Worm (Caenorhabditis elegans): ENCODE results near the gene srbc-61.
"Not testable (repeated sequence)": the region's sequence is repeated elsewhere in the genome, so short reads cannot be mapped to it uniquely, and the experiment has no call there.

srbc-61 gene

ce11 chrV:17456197-17456596, 20.4 kb upstream of the srbc-61 start, which contains the start of gene srh-203:
Gene srh-203, minus strand, starts transcription at chrV:17456297.
- not testable (repeated sequence) for TF ChIP-seq unc-30 (tag; optimal IDR thresholded peaks at IDR 0.05); rnt-1 (tag; optimal IDR thresholded peaks at IDR 0.05); alr-1 (tag; optimal IDR thresholded peaks at IDR 0.05; ENCODE audit: borderline replicate concordance)

ce11 chrV:17458069-17458468, 18.5 kb upstream of the srbc-61 start, which contains the start of gene str-200:
Gene str-200, minus strand, starts transcription at chrV:17458169.
- TF ChIP-seq fos-1 (tag; optimal IDR thresholded peaks at IDR 0.05) (no peak), nhr-90 (tag; optimal IDR thresholded peaks at IDR 0.05; ENCODE audit: poor library complexity) (no peak), nhr-11 (tag; optimal IDR thresholded peaks at IDR 0.05) (no peak), pqm-1 (tag; optimal IDR thresholded peaks at IDR 0.05) (no peak), C34B4.2 (tag; optimal IDR thresholded peaks at IDR 0.05) (no peak), ets-5 (GFP tag; IDR thresholded peaks at IDR 0.05) (no peak), alr-1 (tag; optimal IDR thresholded peaks at IDR 0.05; ENCODE audit: borderline replicate concordance) (no peak), aly-2 (tag; optimal IDR thresholded peaks at IDR 0.05) (no peak), unc-98 (GFP tag; IDR thresholded peaks at IDR 0.05) (no peak), ceh-82 (tag; optimal IDR thresholded peaks at IDR 0.05) (no peak), grh-1 (GFP tag; IDR thresholded peaks at IDR 0.05) (no peak), irx-1 (tag; optimal IDR thresholded peaks at IDR 0.05) (no peak), C16A3.4 (tag; optimal IDR thresholded peaks at IDR 0.05) (no peak), rnt-1 (tag; optimal IDR thresholded peaks at IDR 0.05) (no peak), zip-4 (GFP tag; optimal IDR thresholded peaks at IDR 0.05) (no peak), unc-130 (tag; optimal IDR thresholded peaks at IDR 0.05) (no peak), hlh-17 (GFP tag; optimal IDR thresholded peaks at IDR 0.05; ENCODE audit: borderline replicate concordance) (no peak), ces-1 (GFP tag; optimal IDR thresholded peaks at IDR 0.05) (no peak)

ce11 chrV:17460061-17460460, 16.5 kb upstream of the srbc-61 start, which contains the start of gene srz-48:
Gene srz-48, minus strand, starts transcription at chrV:17460161.
- TF ChIP-seq nhr-71 (tag; optimal IDR thresholded peaks at IDR 0.05) (no peak), efl-3 (GFP tag; optimal IDR thresholded peaks at IDR 0.05) (no peak), hlh-17 (GFP tag; optimal IDR thresholded peaks at IDR 0.05; ENCODE audit: borderline replicate concordance) (no peak), lin-15B (tag; optimal IDR thresholded peaks at IDR 0.05) (no peak), tlp-1 (tag; optimal IDR thresholded peaks at IDR 0.05) (no peak), ceh-90 (tag; optimal IDR thresholded peaks at IDR 0.05) (no peak), pqm-1 (tag; optimal IDR thresholded peaks at IDR 0.05) (no peak), egl-13 (tag; optimal IDR thresholded peaks at IDR 0.05) (no peak), zip-4 (GFP tag; optimal IDR thresholded peaks at IDR 0.05) (no peak), alr-1 (tag; optimal IDR thresholded peaks at IDR 0.05; ENCODE audit: borderline replicate concordance) (no peak)

- TF ChIP-seq jun-1 (tag; optimal IDR thresholded peaks at IDR 0.05); fkh-10 (GFP tag; optimal IDR thresholded peaks at IDR 0.05); egl-13 (tag; optimal IDR thresholded peaks at IDR 0.05): not testable (repeated sequence)
Measured at ce11 chrV:17464278-17464677, 12.3 kb upstream of the srbc-61 start, which contains the start of gene F20E11.7. Gene F20E11.7, plus strand, starts transcription at chrV:17464578.

ce11 chrV:17466751-17467150, 9.8 kb upstream of the srbc-61 start, which contains the start of gene srw-72:
Gene srw-72, plus strand, starts transcription at chrV:17467051.
- no peak for TF ChIP-seq ceh-88 (GFP tag; IDR thresholded peaks at IDR 0.05)
- TF ChIP-seq fkh-8 (tag; optimal IDR thresholded peaks at IDR 0.05), result no peak
- TF ChIP-seq lir-3 (tag; optimal IDR thresholded peaks at IDR 0.05; ENCODE audit: poor library complexity), result no peak
- no peak for TF ChIP-seq pax-3 (tag; optimal IDR thresholded peaks at IDR 0.05)
- no peak for TF ChIP-seq hlh-17 (GFP tag; optimal IDR thresholded peaks at IDR 0.05; ENCODE audit: borderline replicate concordance)
- no peak for TF ChIP-seq Y116A8C.19 (tag; optimal IDR thresholded peaks at IDR 0.05; ENCODE audit: borderline replicate concordance)
- TF ChIP-seq sox-4 (tag; optimal IDR thresholded peaks at IDR 0.05), result no peak
- TF ChIP-seq mab-9 (GFP tag; IDR thresholded peaks at IDR 0.05), result no peak
- no peak for TF ChIP-seq grh-1 (GFP tag; IDR thresholded peaks at IDR 0.05)
- TF ChIP-seq nhr-47 (tag; optimal IDR thresholded peaks at IDR 0.05), result no peak
- TF ChIP-seq snu-23 (GFP tag; optimal IDR thresholded peaks at IDR 0.05), result no peak
- no peak for TF ChIP-seq nhr-20 (tag; optimal IDR thresholded peaks at IDR 0.05)
- no peak for TF ChIP-seq blmp-1 (tag; optimal IDR thresholded peaks at IDR 0.05)
- TF ChIP-seq jun-1 (tag; optimal IDR thresholded peaks at IDR 0.05), result no peak
- no peak for TF ChIP-seq egl-13 (tag; optimal IDR thresholded peaks at IDR 0.05)
- TF ChIP-seq vab-15 (tag; optimal IDR thresholded peaks at IDR 0.05), result no peak
- no peak for TF ChIP-seq nhr-28 (tag; optimal IDR thresholded peaks at IDR 0.05)
- TF ChIP-seq aly-2 (tag; optimal IDR thresholded peaks at IDR 0.05), result no peak
